Worm (Caenorhabditis elegans) whole organism, L2 larva: ENCODE data around the gene H39E23.3.

Source experiments
- ama-1 ChIP-seq: fragments of 150-350 bp; optimal IDR thresholded peaks from 2 replicates; lab custom pipeline; 2018; ENCODE audit warnings: inconsistent platforms
- dmd-4 ChIP-seq: sonication (generic microtip); optimal IDR thresholded peaks from 2 replicates; lab custom pipeline; 2017; ENCODE audit warnings: missing biosample characterization, missing genetic modification characterization
- ztf-11 ChIP-seq: sonication (generic microtip); optimal IDR thresholded peaks from 2 replicates; lab custom pipeline; 2017; ENCODE audit warnings: missing biosample characterization, missing genetic modification characterization

DNA sequence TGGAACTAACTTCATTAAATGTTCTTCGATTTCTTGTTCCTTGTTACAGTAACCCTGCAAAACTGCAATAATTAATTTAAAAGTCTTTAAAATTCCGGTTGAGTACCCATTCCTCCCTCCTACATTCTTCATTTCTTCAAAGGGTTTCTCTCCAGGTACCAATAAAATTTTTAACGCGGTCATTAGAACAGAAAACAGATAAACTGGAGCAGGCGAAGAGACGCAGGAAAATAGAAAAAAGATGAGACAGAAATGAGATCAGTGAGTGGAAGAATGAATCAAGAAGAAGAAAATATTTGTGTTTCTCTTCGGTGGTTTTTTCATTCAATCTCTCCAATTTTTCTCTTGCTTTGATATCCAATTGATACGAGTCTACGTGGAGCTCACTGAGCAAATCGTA lies 13.8 kb upstream of the H39E23.3 start, which contains the start of gene D1086.8:
- TF ChIP-seq ama-1 (lab: Kevin White, UChicago) (no peak), dmd-4 (no peak), ztf-11 (no peak)
